Worm (Caenorhabditis elegans) whole organism, L2 larva: ENCODE results near the gene ras-1.
"Not testable (repeated sequence)": the region's sequence is repeated elsewhere in the genome, so short reads cannot be mapped to it uniquely, and the experiment has no call there.

Experiments
- F13H6.1 ChIP-seq: sonication (generic microtip); optimal IDR thresholded peaks from 2 replicates; lab custom pipeline; 2016; ENCODE audit warnings: missing genetic modification characterization, missing compliant biosample characterization
- R02D3.7 ChIP-seq: fragments of 150-350 bp; optimal IDR thresholded peaks from 2 replicates; lab custom pipeline; 2014; ENCODE audit warnings: missing biosample characterization, missing genetic modification characterization
- egl-27 ChIP-seq: sonication (generic microtip); optimal IDR thresholded peaks from 3 replicates; lab custom pipeline; 2017; ENCODE audit warnings: missing biosample characterization, missing genetic modification reagents, missing genetic modification characterization
- elt-1 ChIP-seq: fragments of 150-350 bp; optimal IDR thresholded peaks from 2 replicates; lab custom pipeline; 2014; ENCODE audit warnings: missing biosample characterization, missing genetic modification characterization
- lin-11 ChIP-seq: fragments of 150-350 bp; sonication (generic microtip); optimal IDR thresholded peaks from 2 replicates; lab custom pipeline; 2014; ENCODE audit warnings: missing biosample characterization, missing genetic modification characterization, inconsistent platforms, mixed read lengths
- nhr-10 ChIP-seq: sonication (generic microtip); optimal IDR thresholded peaks from 2 replicates; lab custom pipeline; 2017; ENCODE audit warnings: missing biosample characterization, missing genetic modification characterization
- nhr-12 ChIP-seq: fragments of 150-350 bp; optimal IDR thresholded peaks from 2 replicates; lab custom pipeline; 2014; ENCODE audit warnings: missing biosample characterization, missing genetic modification characterization
- nhr-237 ChIP-seq: fragments of 150-350 bp; optimal IDR thresholded peaks from 2 replicates; lab custom pipeline; 2014; ENCODE audit warnings: missing biosample characterization, missing genetic modification characterization
- sem-4 ChIP-seq: fragments of 150-350 bp; optimal IDR thresholded peaks from 2 replicates; lab custom pipeline; 2014; ENCODE audit warnings: missing biosample characterization, missing genetic modification reagents, missing genetic modification characterization
- unc-55 ChIP-seq: fragments of 150-350 bp; sonication (generic microtip); optimal IDR thresholded peaks from 3 replicates; lab custom pipeline; 2014; ENCODE audit warnings: missing biosample characterization, missing genetic modification reagents, missing genetic modification characterization
- unc-62 ChIP-seq: fragments of 150-350 bp; optimal IDR thresholded peaks from 2 replicates; lab custom pipeline; 2014; ENCODE audit warnings: missing biosample characterization, missing genetic modification reagents, missing genetic modification characterization
- zag-1 ChIP-seq: fragments of 150-350 bp; optimal IDR thresholded peaks from 2 replicates; lab custom pipeline; 2014; ENCODE audit warnings: missing biosample characterization, missing genetic modification characterization

DNA sequence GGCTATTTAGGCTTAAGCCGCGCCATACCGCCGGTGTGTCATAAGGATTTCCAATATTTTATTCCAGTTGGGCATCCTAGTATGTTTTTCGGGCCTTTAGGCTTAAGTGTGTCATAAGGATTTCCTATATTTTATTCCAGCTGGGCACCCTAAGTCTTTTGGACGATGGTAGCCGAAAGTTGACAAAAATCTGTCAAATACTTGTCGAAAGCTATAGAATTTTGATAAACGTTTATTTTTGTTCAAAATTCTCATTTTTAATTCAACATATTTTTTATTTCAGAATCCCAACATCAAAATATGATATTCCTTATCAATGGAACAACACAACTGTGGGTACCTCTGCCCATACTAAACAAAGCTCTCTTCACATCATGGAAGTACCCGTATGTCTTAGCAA lies 33.5 kb downstream of the ras-1 start, which contains the start of gene sre-49:
- not testable (repeated sequence) for TF ChIP-seq nhr-10; unc-55 (GFP tag; lab: Kevin White, UChicago); elt-1; F13H6.1; unc-62; nhr-12; egl-27 (tag; lab: Kevin White, UChicago); zag-1 (tag; lab: Kevin White, UChicago); sem-4; nhr-237 (tag; lab: Kevin White, UChicago); lin-11 (tag; lab: Kevin White, UChicago); R02D3.7
